Worm (Caenorhabditis elegans): ENCODE data around the gene Y77E11A.7.

The Y77E11A.7 gene

DNA sequence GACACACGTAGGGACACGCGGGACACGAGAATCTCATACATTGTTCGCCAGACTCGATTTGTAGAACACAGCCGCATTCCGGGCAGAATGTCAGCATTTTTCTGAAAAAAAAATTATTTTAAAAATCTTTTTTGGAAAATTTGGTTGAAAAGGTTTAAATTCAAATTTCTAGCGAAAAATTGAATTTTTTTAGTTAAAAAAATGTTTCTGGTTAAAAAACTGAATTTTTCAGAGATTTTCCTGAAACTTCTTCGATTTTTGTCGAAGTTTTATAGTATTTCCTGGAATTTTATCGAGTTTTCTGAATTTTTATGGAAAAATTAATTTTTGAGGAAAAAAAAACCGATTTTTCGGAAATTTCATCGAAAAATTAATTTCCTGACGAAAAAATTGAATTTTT, 9.7 kb downstream of the Y77E11A.7 start, which contains the start of gene rpc-11:
rpc-11 (minus strand) TSS at position 101 of the 400 bp plus-strand sequence.
- no peak for TF ChIP-seq nhr-80 (tag; optimal IDR thresholded peaks at IDR 0.05)
- TF ChIP-seq sea-2 (GFP tag; IDR thresholded peaks at IDR 0.05) = no peak
- no peak for TF ChIP-seq T07F8.4 (tag; optimal IDR thresholded peaks at IDR 0.05)
- no peak for TF ChIP-seq repo-1 (tag; optimal IDR thresholded peaks at IDR 0.05)
- TF ChIP-seq akir-1 (GFP tag; optimal IDR thresholded peaks at IDR 0.05) = no peak
- TF ChIP-seq lin-40 (tag; optimal IDR thresholded peaks at IDR 0.05) = no peak
- TF ChIP-seq B0019.2 (GFP tag; conservative IDR thresholded peaks at IDR 0.05) = no peak
- no peak for TF ChIP-seq unc-130 (GFP tag; optimal IDR thresholded peaks at IDR 0.05)
- no peak for TF ChIP-seq lin-54 (GFP tag; optimal IDR thresholded peaks at IDR 0.05)
- no peak for TF ChIP-seq ztf-25 (GFP tag; IDR thresholded peaks at IDR 0.05)
- TF ChIP-seq egl-44 (GFP tag; IDR thresholded peaks at IDR 0.05) = no peak
- no peak for TF ChIP-seq nhr-27 (tag; optimal IDR thresholded peaks at IDR 0.05)
- no peak for TF ChIP-seq egrh-3 (GFP tag; IDR thresholded peaks at IDR 0.05)
- TF ChIP-seq let-526 (GFP tag; IDR thresholded peaks at IDR 0.05) = no peak
- TF ChIP-seq die-1 (tag; optimal IDR thresholded peaks at IDR 0.05) = no peak
- TF ChIP-seq atf-7 (tag; optimal IDR thresholded peaks at IDR 0.05) = no peak
- no peak for TF ChIP-seq lag-1 (GFP tag; IDR thresholded peaks at IDR 0.05)
- TF ChIP-seq aptf-2 (GFP tag; conservative IDR thresholded peaks at IDR 0.05) = no peak

DNA sequence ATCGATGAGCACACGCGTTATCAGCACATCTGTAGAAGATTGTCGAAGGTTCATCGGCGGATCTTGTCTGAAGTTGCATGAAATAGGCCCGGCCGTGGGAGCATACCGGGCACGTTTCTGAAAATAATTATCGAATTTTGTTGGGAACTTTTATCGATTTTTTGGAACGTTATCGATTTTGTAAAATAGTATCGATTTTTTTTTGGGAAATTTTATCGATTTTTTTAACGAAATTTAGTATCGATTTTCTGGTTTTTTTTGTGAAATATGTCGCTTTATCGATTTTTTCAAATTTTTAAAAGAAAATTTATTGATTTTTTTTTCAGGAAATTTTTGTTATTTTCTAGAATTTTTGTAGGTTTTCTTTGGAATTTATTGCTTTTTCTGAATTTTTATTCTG, 10.9 kb downstream of the Y77E11A.7 start:
- no peak for TF ChIP-seq lir-1 (GFP tag; conservative IDR thresholded peaks at IDR 0.05)
- TF ChIP-seq pbrm-1 (GFP tag; IDR thresholded peaks at IDR 0.05) = no peak
- TF ChIP-seq D2030.7 (GFP tag; IDR thresholded peaks at IDR 0.05) = no peak
- no peak for TF ChIP-seq hsf-1 (GFP tag; IDR thresholded peaks at IDR 0.05)
- no peak for TF ChIP-seq F37B4.10 (GFP tag; IDR thresholded peaks at IDR 0.05)
- no peak for TF ChIP-seq B0336.3 (GFP tag; IDR thresholded peaks at IDR 0.05)
- TF ChIP-seq ceh-79 (tag; optimal IDR thresholded peaks at IDR 0.05) = no peak

DNA sequence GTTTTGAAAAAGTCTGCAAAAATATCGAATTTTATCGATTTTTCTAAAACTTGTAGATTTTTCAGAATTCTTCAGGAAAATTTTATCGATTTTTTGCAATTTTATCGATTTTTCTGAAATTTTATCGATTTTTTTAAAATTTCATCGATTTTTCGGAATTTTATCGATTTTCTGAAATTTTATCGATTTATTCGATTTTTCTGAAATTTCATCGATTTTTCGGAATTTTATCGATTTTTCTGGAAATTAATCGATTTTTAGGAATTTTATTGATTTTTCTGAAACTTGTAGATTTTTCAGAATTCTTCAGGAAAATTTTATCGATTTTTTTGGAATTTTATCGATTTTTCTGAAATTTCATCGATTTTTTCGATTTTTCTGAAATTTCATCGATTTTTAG, 11.5 kb downstream of the Y77E11A.7 start:
- no peak for TF ChIP-seq pha-4 (tag; optimal IDR thresholded peaks at IDR 0.05)
- no peak for TF ChIP-seq unc-62 (GFP tag; optimal IDR thresholded peaks at IDR 0.05)
- TF ChIP-seq dox-1 (GFP tag; IDR thresholded peaks at IDR 0.05) = no peak

DNA sequence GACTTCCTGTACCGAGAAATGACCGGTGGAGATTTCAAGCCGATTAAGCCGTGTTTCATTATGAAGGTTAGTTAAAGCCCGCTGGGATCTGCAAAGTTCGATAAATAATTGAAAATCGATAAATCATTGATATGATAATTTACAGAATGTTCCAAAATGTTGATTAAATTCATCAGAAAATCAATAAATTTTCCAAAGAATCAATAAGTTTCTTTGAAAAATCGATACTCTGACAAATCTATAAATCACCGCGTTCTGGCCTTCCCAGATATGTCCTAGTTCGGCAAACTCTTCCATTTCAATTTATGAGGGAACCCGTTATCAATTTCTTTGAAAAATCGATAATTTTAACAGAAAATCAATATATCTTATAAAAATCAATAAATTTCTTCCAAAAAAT, 12.1 kb downstream of the Y77E11A.7 start:
- TF ChIP-seq ceh-79 (tag; optimal IDR thresholded peaks at IDR 0.05) = no peak
- no peak for TF ChIP-seq aptf-2 (GFP tag; conservative IDR thresholded peaks at IDR 0.05)
- TF ChIP-seq nfya-2 (GFP tag; IDR thresholded peaks at IDR 0.05) = no peak
- TF ChIP-seq sea-2 (GFP tag; IDR thresholded peaks at IDR 0.05) = no peak
- no peak for TF ChIP-seq F33H1.4 (GFP tag; IDR thresholded peaks at IDR 0.05)
- TF ChIP-seq bed-2 (GFP tag; IDR thresholded peaks at IDR 0.05) = no peak
- no peak for TF ChIP-seq ztf-22 (GFP tag; optimal IDR thresholded peaks at IDR 0.05)
- TF ChIP-seq hmg-1.2 (GFP tag; IDR thresholded peaks at IDR 0.05) = no peak
- TF ChIP-seq bed-1 (GFP tag; IDR thresholded peaks at IDR 0.05) = no peak
- no peak for TF ChIP-seq Y56A3A.18 (GFP tag; IDR thresholded peaks at IDR 0.05)
- TF ChIP-seq him-1 (tag; optimal IDR thresholded peaks at IDR 0.05) = no peak
- no peak for TF ChIP-seq ceh-27 (GFP tag; optimal IDR thresholded peaks at IDR 0.05)
- no peak for TF ChIP-seq F37B4.10 (GFP tag; IDR thresholded peaks at IDR 0.05)
